Worm (Caenorhabditis elegans): ENCODE measurements around the gene Y49G5A.1.

DNA sequence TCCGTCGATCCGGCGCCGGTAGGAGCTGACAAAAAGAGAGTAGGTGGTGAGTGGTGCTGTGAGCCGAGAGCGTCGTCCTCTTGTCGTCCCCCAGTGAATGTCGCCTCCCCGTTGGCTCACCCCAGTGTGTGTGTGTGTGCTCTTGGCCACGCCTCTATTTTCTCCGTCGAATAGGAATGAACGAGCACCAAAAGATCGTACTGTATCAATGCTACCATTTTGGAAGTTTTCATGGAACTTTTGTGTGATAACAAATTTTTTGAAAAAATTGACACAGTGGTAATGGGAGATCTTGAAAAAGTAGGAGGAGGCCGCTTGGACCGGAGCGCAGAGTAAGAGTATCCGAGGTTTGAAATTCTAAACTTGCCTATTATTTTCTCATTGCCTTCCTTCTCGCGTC, 32.3 kb upstream of the Y49G5A.1 start, which contains the start of gene ceh-34:
- TF ChIP-seq unc-62 (GFP tag; optimal IDR thresholded peaks at IDR 0.05) (no peak), pax-3 (tag; optimal IDR thresholded peaks at IDR 0.05) (no peak), ztf-11 (tag; optimal IDR thresholded peaks at IDR 0.05) (no peak), nhr-76 (tag; optimal IDR thresholded peaks at IDR 0.05) (no peak), pag-3 (tag; optimal IDR thresholded peaks at IDR 0.05; ENCODE audit: borderline replicate concordance, insufficient read depth) (no peak), mep-1 (tag; optimal IDR thresholded peaks at IDR 0.05) (no peak)

Measured in whole organism, L1 larva.